Worm (Caenorhabditis elegans) whole organism, L3 larva: ENCODE measurements around the gene T25F10.1.

ENCODE experiments used
- aly-2 ChIP-seq: fragments of 150-350 bp; optimal IDR thresholded peaks from 2 replicates; lab custom pipeline; 2014; ENCODE audit warnings: missing biosample characterization, missing genetic modification characterization
- elt-3 ChIP-seq, 3 experiments: fragments of 150-350 bp in 1 of 3; sonication (generic microtip) in 2 of 3; optimal IDR thresholded peaks; 2 replicates in 2 of 3; 4 replicates in 1 of 3; lab custom pipeline; 2014 to 2017; ENCODE audit warnings: missing biosample characterization in 3 of 3, missing genetic modification characterization in 3 of 3
- fkh-10 ChIP-seq: sonication (generic microtip); optimal IDR thresholded peaks from 2 replicates; lab custom pipeline; 2017; ENCODE audit warnings: missing biosample characterization, missing genetic modification reagents, missing genetic modification characterization
- nhr-11 ChIP-seq: fragments of 150-350 bp; optimal IDR thresholded peaks from 2 replicates; lab custom pipeline; 2014; ENCODE audit warnings: missing biosample characterization, missing genetic modification characterization
- nhr-67 ChIP-seq: fragments of 150-350 bp; optimal IDR thresholded peaks from 2 replicates; lab custom pipeline; 2014; ENCODE audit warnings: missing biosample characterization, missing genetic modification characterization
- skn-1 ChIP-seq: fragments of 150-350 bp; optimal IDR thresholded peaks from 2 replicates; lab custom pipeline; 2014; ENCODE audit warnings: missing biosample characterization, missing genetic modification characterization

ce11 chrV:6731594-6731993, 36.7 kb upstream of the T25F10.1 start, which contains the start of gene grl-9:
- no peak for TF ChIP-seq nhr-11 (tag; lab: Kevin White, UChicago)
- TF ChIP-seq skn-1, result no peak
- no peak for TF ChIP-seq nhr-67
- TF ChIP-seq fkh-10, result no peak
- no peak for TF ChIP-seq elt-3 (tag; optimal IDR thresholded peaks at IDR 0.05; lab: Kevin White, UChicago)
- TF ChIP-seq aly-2, result no peak
